Fruit fly (Drosophila melanogaster): ENCODE measurements around the gene CG8500.
A peak's percentile ranks its signal among the peaks of the same experiment; 100 is the strongest.

The CG8500 gene

dm6 chr3R:9791177-9791806 lies 6.8 kb downstream of the CG8500 start, which contains the start of the genes CG12945 and CG8507 (continued):
- no peak for TF ChIP-seq Oaz (GFP tag; IDR thresholded peaks at IDR 0.05)
- TF ChIP-seq lilli (GFP tag; optimal IDR thresholded peaks at IDR 0.05): peak; percentile 63
- peak; percentile 13 for TF ChIP-seq Oli (tag; optimal IDR thresholded peaks at IDR 0.05)
- peak; percentile 35 for TF ChIP-seq CG10267 (tag; optimal IDR thresholded peaks at IDR 0.05)
- no peak for TF ChIP-seq Hr51 (GFP tag; optimal IDR thresholded peaks at IDR 0.05)
- no peak for TF ChIP-seq Opbp (GFP tag; IDR thresholded peaks at IDR 0.05; ENCODE audit: partially characterized antibody)
- TF ChIP-seq Sin3A (optimal IDR thresholded peaks at IDR 0.05): peak; percentile 85
- TF ChIP-seq CG15479 (GFP tag; optimal IDR thresholded peaks at IDR 0.05): peak; percentile 8
- TF ChIP-seq D19A (tag; optimal IDR thresholded peaks at IDR 0.05): no peak
- peak; percentile 26; the same call in 1 of the 2 replicates for TF ChIP-seq Xrp1 (GFP tag; IDR thresholded peaks at IDR 0.05)
- TF ChIP-seq Dll (GFP tag; IDR thresholded peaks at IDR 0.05; ENCODE audit: partially characterized antibody): 0 out of 4 replicates have a peak, but pooled peaks have one; percentile 37
- TF ChIP-seq stc (GFP tag; IDR thresholded peaks at IDR 0.05): no peak
- no peak for TF ChIP-seq CG7963 (GFP tag; IDR thresholded peaks at IDR 0.05; ENCODE audit: partially characterized antibody)
- TF ChIP-seq wek (GFP tag; optimal IDR thresholded peaks at IDR 0.05): no peak
- TF ChIP-seq Dbx (GFP tag; IDR thresholded peaks at IDR 0.05): 0 out of 3 replicates have a peak, but pooled peaks have one; percentile 18
- TF ChIP-seq chn (GFP tag; optimal IDR thresholded peaks at IDR 0.05): peak; percentile 41
- TF ChIP-seq CG12299 (tag; optimal IDR thresholded peaks at IDR 0.05): no peak
- TF ChIP-seq Nf-YA (GFP tag; IDR thresholded peaks at IDR 0.05): no peak
- TF ChIP-seq NK7.1 (GFP tag; optimal IDR thresholded peaks at IDR 0.05): no peak
- no peak for TF ChIP-seq CG1233 (GFP tag; optimal IDR thresholded peaks at IDR 0.05)
- TF ChIP-seq HmgZ (tag; optimal IDR thresholded peaks at IDR 0.05): peak; percentile 77
- TF ChIP-seq sob (GFP tag; IDR thresholded peaks at IDR 0.05): peak; percentile 8; the same call in 1 of the 2 replicates
- TF ChIP-seq ssp (GFP tag; IDR thresholded peaks at IDR 0.05): peak; percentile 40
- TF ChIP-seq CG17612 (GFP tag; IDR thresholded peaks at IDR 0.05): no peak
- no peak for TF ChIP-seq CG2875 (GFP tag; optimal IDR thresholded peaks at IDR 0.05)
- peak; percentile 26 for TF ChIP-seq CG18476 (GFP tag; optimal IDR thresholded peaks at IDR 0.05)
- peak; percentile 60 for TF ChIP-seq bcd (GFP tag; optimal IDR thresholded peaks at IDR 0.05)
- TF ChIP-seq cg (GFP tag; optimal IDR thresholded peaks at IDR 0.05): no peak
- peak; percentile 63 for TF ChIP-seq Max (GFP tag; optimal IDR thresholded peaks at IDR 0.05)
- peak; percentile 16 for TF ChIP-seq CG9609 (GFP tag; optimal IDR thresholded peaks at IDR 0.05)
- TF ChIP-seq lmd (GFP tag; IDR thresholded peaks at IDR 0.05): peak; percentile 51; the same call in 1 of the 2 replicates
- peak; percentile 54 for TF ChIP-seq CG17829 (tag; optimal IDR thresholded peaks at IDR 0.05)
- peak; percentile 14 for TF ChIP-seq Bdp1 (GFP tag; optimal IDR thresholded peaks at IDR 0.05)
- no peak for TF ChIP-seq tx (GFP tag; optimal IDR thresholded peaks at IDR 0.05)
- peak; percentile 39 for TF ChIP-seq Fer3 (tag; optimal IDR thresholded peaks at IDR 0.05)
- TF ChIP-seq HLH4C (GFP tag; IDR thresholded peaks at IDR 0.05; ENCODE audit: partially characterized antibody): no peak
- no peak for TF ChIP-seq sim (GFP tag; IDR thresholded peaks at IDR 0.05)
- peak; percentile 42 for TF ChIP-seq CG9727 (GFP tag; optimal IDR thresholded peaks at IDR 0.05)
- TF ChIP-seq CG14667 (GFP tag; IDR thresholded peaks at IDR 0.05): no peak
- TF ChIP-seq CG7372 (GFP tag; IDR thresholded peaks at IDR 0.05): no peak
- TF ChIP-seq CG4730 (GFP tag; IDR thresholded peaks at IDR 0.05): no peak
- no peak for TF ChIP-seq pnt (GFP tag; optimal IDR thresholded peaks at IDR 0.05)
- TF ChIP-seq CG12391 (tag; optimal IDR thresholded peaks at IDR 0.05): peak; percentile 62
- peak; percentile 31; the same call in 1 of the 2 replicates for TF ChIP-seq vvl (GFP tag; IDR thresholded peaks at IDR 0.05)
- TF ChIP-seq CG14014 (GFP tag; IDR thresholded peaks at IDR 0.05): no peak
- TF ChIP-seq slbo (GFP tag; IDR thresholded peaks at IDR 0.05): peak; percentile 47; the same call in 1 of the 2 replicates
- TF ChIP-seq Gug (GFP tag; IDR thresholded peaks at IDR 0.05): peak; percentile 36; the same call in 1 of the 4 replicates
- TF ChIP-seq CG15601 (tag; optimal IDR thresholded peaks at IDR 0.05): peak; percentile 35
- TF ChIP-seq btn (GFP tag; optimal IDR thresholded peaks at IDR 0.05): no peak
- peak; percentile 12 for TF ChIP-seq Antp (GFP tag; optimal IDR thresholded peaks at IDR 0.05)

Measured in whole organism, embryonic.